Worm (Caenorhabditis elegans) whole organism, L3 larva: ENCODE measurements around the gene rps-25.

Source experiments
- ceh-9 ChIP-seq: sonication (generic microtip); optimal IDR thresholded peaks from 2 replicates; lab custom pipeline; 2018; ENCODE audit warnings: missing biosample characterization, missing genetic modification characterization
- fos-1 ChIP-seq: fragments of 150-350 bp; optimal IDR thresholded peaks from 2 replicates; lab custom pipeline; 2014; ENCODE audit warnings: missing biosample characterization, missing genetic modification characterization
- nfya-1 ChIP-seq: sonication (generic microtip); optimal IDR thresholded peaks from 2 replicates; lab custom pipeline; 2017; ENCODE audit warnings: missing genetic modification characterization, mild to moderate bottlenecking, missing compliant biosample characterization, antibody characterized with exemption, moderate library complexity; ENCODE audit not compliant: insufficient read depth
- nhr-12 ChIP-seq: fragments of 150-350 bp; optimal IDR thresholded peaks from 2 replicates; lab custom pipeline; 2014; ENCODE audit warnings: missing biosample characterization, missing genetic modification characterization
- nhr-28 ChIP-seq: fragments of 150-350 bp; optimal IDR thresholded peaks from 2 replicates; lab custom pipeline; 2014; ENCODE audit warnings: missing biosample characterization, missing genetic modification characterization
- nhr-77 ChIP-seq: fragments of 150-350 bp; optimal IDR thresholded peaks from 2 replicates; lab custom pipeline; 2014; ENCODE audit warnings: missing biosample characterization, missing genetic modification characterization
- zag-1 ChIP-seq: fragments of 150-350 bp; optimal IDR thresholded peaks from 2 replicates; lab custom pipeline; 2014; ENCODE audit warnings: missing biosample characterization, missing genetic modification characterization
- ztf-11 ChIP-seq: fragments of 150-350 bp; optimal IDR thresholded peaks from 2 replicates; lab custom pipeline; 2014; ENCODE audit warnings: missing biosample characterization, missing genetic modification characterization

DNA sequence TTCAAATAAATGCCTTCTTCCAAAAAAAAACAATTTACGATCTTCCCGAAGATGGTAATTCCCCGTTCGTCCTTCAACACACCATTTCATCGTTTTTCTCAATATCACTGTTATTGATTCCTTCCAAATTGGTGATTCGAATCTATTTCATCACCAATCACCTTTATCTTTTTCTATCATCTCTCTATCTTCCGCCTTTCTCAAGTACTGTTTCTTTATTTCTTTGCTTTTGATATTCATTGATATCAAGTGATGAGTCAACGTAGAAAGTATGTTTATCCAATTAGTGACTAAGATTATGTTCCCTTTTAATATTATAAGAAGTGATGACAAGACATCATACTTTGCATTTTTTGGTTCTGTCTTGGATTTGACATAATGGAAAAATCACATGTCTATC is 23.2 kb downstream of the rps-25 start:
- TF ChIP-seq nhr-28 (tag; lab: Kevin White, UChicago) (no peak), nfya-1 (tag; lab: Kevin White, UChicago) (no peak), nhr-77 (tag; lab: Kevin White, UChicago) (no peak), fos-1 (tag; lab: Kevin White, UChicago) (no peak), zag-1 (tag; lab: Kevin White, UChicago) (no peak), ztf-11 (tag; lab: Kevin White, UChicago) (no peak), ceh-9 (tag; lab: Kevin White, UChicago) (no peak), nhr-12 (no peak)
